Fruit fly (Drosophila melanogaster) Kc167 (cell line): ENCODE data around the gene CG13930.

Source experiments
- Sin3A ChIP-seq: fragments of >200 bp; optimal IDR thresholded peaks from 2 replicates; lab custom pipeline; 2018; ENCODE audit warnings: missing external identifiers
- h ChIP-seq: fragments of >200 bp; optimal IDR thresholded peaks from 3 replicates; lab custom pipeline; 2018; ENCODE audit warnings: missing external identifiers
- ttk ChIP-seq: sonication (Bioruptor generic); optimal IDR thresholded peaks from 2 replicates; lab custom pipeline; 2017; ENCODE audit warnings: missing external identifiers

- TF ChIP-seq h (lab: Kevin White, UChicago) = no peak
- no peak for TF ChIP-seq Sin3A (lab: Kevin White, UChicago)
- peak; percentile 94 for TF ChIP-seq ttk (lab: Kevin White, UChicago)
Observed at dm6 chr3L:1667423-1667822, 5.1 kb downstream of the CG13930 start.
